Worm (Caenorhabditis elegans) whole organism, late embryonic: ENCODE measurements around the gene F22H10.11.

Source experiments
- Y22D7AL.16 ChIP-seq: sonication (generic microtip); optimal IDR thresholded peaks from 2 replicates; lab custom pipeline; 2016; ENCODE audit warnings: missing genetic modification characterization, missing compliant biosample characterization
- ama-1 ChIP-seq: fragments of 150-350 bp; optimal IDR thresholded peaks from 2 replicates; lab custom pipeline; 2014
- ceh-22 ChIP-seq: sonication (generic microtip); optimal IDR thresholded peaks from 2 replicates; lab custom pipeline; 2017; ENCODE audit warnings: missing biosample characterization, missing genetic modification characterization
- che-1 ChIP-seq: sonication (generic microtip); optimal IDR thresholded peaks from 2 replicates; lab custom pipeline; 2016; ENCODE audit warnings: mild to moderate bottlenecking, missing genetic modification characterization, missing compliant biosample characterization
- fax-1 ChIP-seq: sonication (generic microtip); optimal IDR thresholded peaks from 2 replicates; lab custom pipeline; 2016; ENCODE audit warnings: missing genotype, missing genetic modification characterization, missing compliant biosample characterization
- gmeb-2 ChIP-seq: sonication (generic microtip); optimal IDR thresholded peaks from 2 replicates; lab custom pipeline; 2016; ENCODE audit warnings: missing genetic modification characterization, inconsistent platforms, missing compliant biosample characterization
- nhr-11 ChIP-seq: fragments of 150-350 bp; optimal IDR thresholded peaks from 2 replicates; lab custom pipeline; 2014; ENCODE audit warnings: missing biosample characterization, missing genetic modification characterization
- pqm-1 ChIP-seq: sonication (generic microtip); optimal IDR thresholded peaks from 2 replicates; lab custom pipeline; 2016; ENCODE audit warnings: missing genetic modification characterization, missing compliant biosample characterization
- zip-5 ChIP-seq: sonication (generic microtip); optimal IDR thresholded peaks from 2 replicates; lab custom pipeline; 2016; ENCODE audit warnings: missing genetic modification characterization, missing compliant biosample characterization

- no peak for TF ChIP-seq gmeb-2 (tag; lab: Kevin White, UChicago)
- TF ChIP-seq ama-1 (lab: Kevin White, UChicago), result no peak
- TF ChIP-seq nhr-11 (tag; lab: Kevin White, UChicago), result no peak
- TF ChIP-seq pqm-1, result no peak
- TF ChIP-seq fax-1 (tag; lab: Kevin White, UChicago), result no peak
- TF ChIP-seq che-1, result no peak
- TF ChIP-seq Y22D7AL.16, result no peak
- no peak for TF ChIP-seq ceh-22
- TF ChIP-seq zip-5 (tag; lab: Kevin White, UChicago), result no peak
Measured at ce11 chrX:16644889-16645288, 43.0 kb downstream of the F22H10.11 start.
